Worm (Caenorhabditis elegans): Measurements from ENCODE around the gene dhhc-13.

dhhc-13 gene

DNA sequence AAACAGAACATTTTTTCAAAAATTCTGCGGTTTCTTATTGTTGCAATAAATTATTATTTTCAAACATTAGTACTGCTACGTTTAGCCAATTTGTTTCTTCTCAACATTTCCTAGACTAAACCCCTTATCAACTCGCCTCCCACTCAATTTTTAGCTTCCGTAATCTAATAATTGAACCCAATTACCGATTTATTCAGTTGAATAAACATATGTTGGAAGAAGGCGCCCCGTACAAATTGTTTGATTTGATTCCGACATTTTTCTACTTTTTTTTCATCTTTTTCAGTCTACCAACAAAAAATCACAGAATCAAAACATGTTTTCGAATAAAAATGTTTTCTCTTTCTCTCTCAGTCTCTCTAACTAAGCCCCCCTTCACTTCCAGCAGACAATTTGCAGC, 14.4 kb upstream of the dhhc-13 start:
- no peak for TF ChIP-seq nfyb-1 (GFP tag; IDR thresholded peaks at IDR 0.05)
- no peak for TF ChIP-seq nhr-179 (tag; optimal IDR thresholded peaks at IDR 0.05)
- no peak for TF ChIP-seq hrde-1 (tag; optimal IDR thresholded peaks at IDR 0.05; ENCODE audit: borderline replicate concordance)
- no peak for TF ChIP-seq bed-1 (GFP tag; IDR thresholded peaks at IDR 0.05)
- TF ChIP-seq nfya-1 (tag; optimal IDR thresholded peaks at IDR 0.05; ENCODE audit: borderline replicate concordance, insufficient read depth): no peak
- TF ChIP-seq mes-4 (tag; optimal IDR thresholded peaks at IDR 0.05): no peak
- no peak for TF ChIP-seq K12H6.12 (tag; optimal IDR thresholded peaks at IDR 0.05)

DNA sequence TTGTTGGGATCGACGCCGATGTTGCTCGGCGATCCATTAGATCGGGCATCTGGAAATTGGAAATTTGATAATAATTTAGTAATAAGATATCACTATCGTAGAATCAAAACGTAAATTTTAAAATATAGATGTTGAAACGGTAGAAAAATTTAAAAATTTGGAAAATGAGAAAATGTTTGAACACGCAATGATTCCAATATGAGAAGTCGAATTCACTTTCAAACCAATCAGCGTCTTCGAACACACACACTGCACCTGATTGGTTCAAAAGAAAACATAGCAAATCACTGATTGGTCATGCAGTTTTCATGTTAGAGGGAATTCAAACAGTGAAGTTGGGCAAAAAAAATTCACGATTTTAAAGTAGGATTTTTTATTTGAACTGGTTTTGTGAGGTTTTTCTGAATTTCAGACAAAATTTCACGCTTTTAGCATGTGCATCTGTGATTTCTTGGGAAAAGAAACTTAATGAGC, 13.8 kb upstream of the dhhc-13 start, which contains the start of gene H04M03.12:
H04M03.12 (minus strand) TSS at position 51 of the 474 bp plus-strand sequence.
- TF ChIP-seq lin-26 (GFP tag; IDR thresholded peaks at IDR 0.05) (no peak), ceh-40 (GFP tag; IDR thresholded peaks at IDR 0.05) (no peak), madf-8 (GFP tag; conservative IDR thresholded peaks at IDR 0.05) (no peak), egl-44 (GFP tag; IDR thresholded peaks at IDR 0.05) (no peak), attf-6 (GFP tag; IDR thresholded peaks at IDR 0.05) (no peak), C17E4.6 (GFP tag; IDR thresholded peaks at IDR 0.05) (no peak), D2030.7 (GFP tag; IDR thresholded peaks at IDR 0.05) (no peak), egl-18 (GFP tag; IDR thresholded peaks at IDR 0.05) (no peak), aptf-3 (GFP tag; IDR thresholded peaks at IDR 0.05) (no peak), sdz-38 (tag; optimal IDR thresholded peaks at IDR 0.05) (no peak), Y56A3A.18 (GFP tag; IDR thresholded peaks at IDR 0.05) (no peak), ceh-91 (GFP tag; IDR thresholded peaks at IDR 0.05) (no peak), cebp-1 (GFP tag; IDR thresholded peaks at IDR 0.05) (no peak), cebp-1 (tag; optimal IDR thresholded peaks at IDR 0.05) (no peak), gei-17 (GFP tag; optimal IDR thresholded peaks at IDR 0.05) (no peak)

DNA sequence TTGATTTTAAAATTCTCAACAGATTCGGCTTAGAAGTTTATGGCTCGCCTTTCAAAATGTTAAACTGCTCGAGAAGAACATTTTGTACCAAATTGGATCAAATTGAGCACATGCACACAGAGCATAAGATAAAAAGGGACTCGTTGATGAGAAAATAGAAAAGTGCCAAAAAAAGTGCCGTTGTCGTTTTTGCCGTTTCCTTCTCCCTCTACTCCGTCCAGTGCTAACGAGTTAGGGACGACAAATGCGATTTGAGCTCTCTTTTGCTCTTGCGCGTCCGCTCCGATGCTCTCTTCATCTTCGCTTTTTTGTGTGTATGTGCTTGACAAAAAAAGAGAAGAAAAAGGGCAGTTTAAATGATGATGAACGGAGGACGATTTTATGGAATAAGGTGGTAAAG, 2.0 kb upstream of the dhhc-13 start:
- TF ChIP-seq tbx-9 (tag; optimal IDR thresholded peaks at IDR 0.05; ENCODE audit: borderline replicate concordance) (no peak), tlf-1 (GFP tag; optimal IDR thresholded peaks at IDR 0.05) (no peak), unc-130 (GFP tag; optimal IDR thresholded peaks at IDR 0.05) (no peak), rec-8 (tag; optimal IDR thresholded peaks at IDR 0.05) (no peak), C17E4.6 (GFP tag; IDR thresholded peaks at IDR 0.05) (no peak), mcd-1 (GFP tag; IDR thresholded peaks at IDR 0.05) (no peak), F22D6.2 (tag; optimal IDR thresholded peaks at IDR 0.05) (no peak), D2030.7 (GFP tag; IDR thresholded peaks at IDR 0.05) (no peak), ztf-26 (tag; optimal IDR thresholded peaks at IDR 0.05) (no peak), efl-1 (GFP tag; optimal IDR thresholded peaks at IDR 0.05) (no peak), ceh-91 (GFP tag; IDR thresholded peaks at IDR 0.05) (no peak), T26A5.8 (tag; optimal IDR thresholded peaks at IDR 0.05) (no peak), egrh-3 (GFP tag; IDR thresholded peaks at IDR 0.05) (no peak), ztf-28 (GFP tag; IDR thresholded peaks at IDR 0.05) (no peak), lin-35 (GFP tag; optimal IDR thresholded peaks at IDR 0.05) (no peak), Y95B8A.8 (GFP tag; IDR thresholded peaks at IDR 0.05) (no peak), lsy-27 (tag; optimal IDR thresholded peaks at IDR 0.05; ENCODE audit: borderline replicate concordance, insufficient read depth) (no peak)
